Fruit fly (Drosophila melanogaster) whole organism, larva: ENCODE results near the gene CG45081.

ENCODE experiments used
- noc ChIP-seq: fragments of 200-800 bp; sonication (Bioruptor generic); optimal IDR thresholded peaks from 3 replicates; lab custom pipeline; 2019; ENCODE audit warnings: missing biosample characterization, mild to moderate bottlenecking, missing genetic modification characterization, moderate library complexity

The CG45081 gene

dm6 chr3L:19265761-19266160 is at the start of gene CG45081:
CG45081 (plus strand) TSS chr3L:19266061.
- no peak for TF ChIP-seq noc (tag; lab: Kevin White, UChicago)

- TF ChIP-seq noc (tag; lab: Kevin White, UChicago): no peak
These were observed 49.5 kb upstream of the CG45081 start for dm6 chr3L:19216377-19216776.

dm6 chr3L:19221455-19221854 is 44.4 kb upstream of the CG45081 start:
- no peak for TF ChIP-seq noc (tag; lab: Kevin White, UChicago)

dm6 chr3L:19225687-19226086 is 40.2 kb upstream of the CG45081 start:
- no peak for TF ChIP-seq noc (tag; lab: Kevin White, UChicago)

dm6 chr3L:19228371-19228817 is 37.5 kb upstream of the CG45081 start:
- no peak for TF ChIP-seq noc (tag; lab: Kevin White, UChicago)

dm6 chr3L:19228857-19229398 is 36.9 kb upstream of the CG45081 start:
- no peak for TF ChIP-seq noc (tag; lab: Kevin White, UChicago)

- no peak for TF ChIP-seq noc (tag; lab: Kevin White, UChicago)
These were observed 36.4 kb upstream of the CG45081 start for dm6 chr3L:19229491-19229890.

dm6 chr3L:19230801-19231547 is 34.9 kb upstream of the CG45081 start:
- no peak for TF ChIP-seq noc (tag; lab: Kevin White, UChicago)

- no peak for TF ChIP-seq noc (tag; lab: Kevin White, UChicago)
These were observed 34.3 kb upstream of the CG45081 start for dm6 chr3L:19231608-19232007.

- no peak for TF ChIP-seq noc (tag; lab: Kevin White, UChicago)
These were observed 31.8 kb upstream of the CG45081 start for dm6 chr3L:19233798-19234781.

- TF ChIP-seq noc (tag; lab: Kevin White, UChicago): no peak
These were observed 30.7 kb upstream of the CG45081 start, which contains the start of gene fz2 for dm6 chr3L:19234922-19235702. fz2 (minus strand) TSS chr3L:19235373.

- no peak for TF ChIP-seq noc (tag; lab: Kevin White, UChicago)
These were observed 29.8 kb upstream of the CG45081 start, which contains the start of gene CG33647 for dm6 chr3L:19236060-19236459. CG33647 (plus strand) TSS chr3L:19236360.

dm6 chr3L:19236554-19236953 is 29.3 kb upstream of the CG45081 start:
- no peak for TF ChIP-seq noc (tag; lab: Kevin White, UChicago)

dm6 chr3L:19237780-19238179 is 28.1 kb upstream of the CG45081 start:
- no peak for TF ChIP-seq noc (tag; lab: Kevin White, UChicago)

dm6 chr3L:19251643-19252042 is 14.2 kb upstream of the CG45081 start:
- TF ChIP-seq noc (tag; lab: Kevin White, UChicago): no peak
